Worm (Caenorhabditis elegans): ENCODE results near the gene Y57G7A.5.
"Not testable (repeated sequence)": the region's sequence is repeated elsewhere in the genome, so short reads cannot be mapped to it uniquely, and the experiment has no call there.

Gene Y57G7A.5

DNA sequence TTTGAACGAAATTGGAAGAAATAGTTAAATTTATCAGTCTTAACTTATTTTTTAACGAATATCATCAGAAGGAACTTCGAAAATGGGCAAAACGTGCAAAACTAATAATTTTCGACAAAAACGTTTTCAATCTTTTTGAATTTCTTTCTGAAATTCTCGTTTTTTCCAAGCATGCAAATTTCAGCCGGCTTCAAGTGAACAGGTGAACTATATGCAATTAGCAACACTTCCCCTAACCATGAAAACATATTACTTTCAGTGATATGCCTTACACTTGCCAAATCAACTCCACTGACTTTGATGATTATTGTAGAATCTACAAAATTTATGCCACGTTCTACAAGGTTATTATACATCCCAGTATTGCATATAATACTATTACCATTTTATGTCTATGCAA, 3.0 kb upstream of the Y57G7A.5 start, which contains the start of gene srz-63:
Gene srz-63 (plus strand): TSS at position 301 of the 400 bp plus-strand sequence.
- not testable (repeated sequence) for TF ChIP-seq ztf-29 (GFP tag; IDR thresholded peaks at IDR 0.05); cog-1 (tag; optimal IDR thresholded peaks at IDR 0.05); klf-2 (GFP tag; conservative IDR thresholded peaks at IDR 0.05)

DNA sequence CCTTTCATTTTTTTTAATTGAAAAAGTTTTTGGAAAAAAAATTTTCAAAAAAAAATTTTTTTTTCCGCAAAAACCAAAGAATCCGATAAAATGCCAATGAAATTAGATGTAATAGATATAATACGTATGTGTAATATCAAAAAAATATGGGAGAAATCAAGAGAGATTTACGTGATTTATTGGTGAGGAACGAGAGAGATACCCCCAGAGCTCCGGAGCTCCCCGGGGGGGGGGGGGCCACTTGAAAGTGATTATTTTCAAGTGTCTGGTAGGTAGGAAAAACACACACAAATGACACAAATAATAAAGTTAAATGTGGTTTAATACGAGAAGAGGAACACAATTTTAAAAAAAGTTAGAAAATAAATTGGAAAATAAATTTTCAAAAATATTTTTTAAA, 1.4 kb upstream of the Y57G7A.5 start, which contains the start of gene Y57G7A.11:
Gene Y57G7A.11 (minus strand): TSS at position 101 of the 400 bp plus-strand sequence.
- TF ChIP-seq cog-1 (tag; optimal IDR thresholded peaks at IDR 0.05) (no peak), med-1 (GFP tag; optimal IDR thresholded peaks at IDR 0.05; ENCODE audit: insufficient read depth) (no peak), T22C8.4 (GFP tag; IDR thresholded peaks at IDR 0.05) (no peak), klf-2 (GFP tag; conservative IDR thresholded peaks at IDR 0.05) (no peak), ztf-29 (GFP tag; IDR thresholded peaks at IDR 0.05) (no peak), ztf-23 (GFP tag; IDR thresholded peaks at IDR 0.05) (no peak), ref-1 (GFP tag; conservative IDR thresholded peaks at IDR 0.05) (no peak), tab-1 (GFP tag; IDR thresholded peaks at IDR 0.05) (no peak), flt-1 (GFP tag; IDR thresholded peaks at IDR 0.05) (no peak)

DNA sequence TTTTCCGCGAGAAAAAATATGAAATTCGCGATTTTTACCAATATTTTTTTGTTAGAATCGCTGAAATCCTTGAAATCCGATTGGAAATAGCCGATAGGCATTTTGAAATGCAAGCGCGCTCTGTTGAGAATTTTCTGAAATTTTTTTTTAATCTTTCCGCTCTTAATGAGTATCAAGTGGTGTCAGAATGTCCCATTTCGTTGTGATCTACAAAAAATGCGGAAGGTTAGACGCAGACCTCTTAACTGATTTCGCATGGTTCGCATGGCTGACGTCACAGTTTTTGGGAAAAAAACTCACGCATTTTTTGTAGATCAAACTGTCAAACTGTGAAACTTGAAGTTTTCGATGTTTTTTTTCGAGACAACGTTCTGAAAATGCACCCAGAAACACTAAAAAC, 3.5 kb downstream of the Y57G7A.5 start, which contains the start of gene srw-66:
Gene srw-66 (minus strand): TSS at position 101 of the 400 bp plus-strand sequence.
- TF ChIP-seq tab-1 (GFP tag; IDR thresholded peaks at IDR 0.05), result no peak
- TF ChIP-seq ztf-29 (GFP tag; IDR thresholded peaks at IDR 0.05), result no peak
- TF ChIP-seq klf-2 (GFP tag; conservative IDR thresholded peaks at IDR 0.05), result no peak
- TF ChIP-seq cog-1 (tag; optimal IDR thresholded peaks at IDR 0.05), result no peak
- no peak for TF ChIP-seq ref-1 (GFP tag; conservative IDR thresholded peaks at IDR 0.05)
- TF ChIP-seq ztf-23 (GFP tag; IDR thresholded peaks at IDR 0.05), result no peak

DNA sequence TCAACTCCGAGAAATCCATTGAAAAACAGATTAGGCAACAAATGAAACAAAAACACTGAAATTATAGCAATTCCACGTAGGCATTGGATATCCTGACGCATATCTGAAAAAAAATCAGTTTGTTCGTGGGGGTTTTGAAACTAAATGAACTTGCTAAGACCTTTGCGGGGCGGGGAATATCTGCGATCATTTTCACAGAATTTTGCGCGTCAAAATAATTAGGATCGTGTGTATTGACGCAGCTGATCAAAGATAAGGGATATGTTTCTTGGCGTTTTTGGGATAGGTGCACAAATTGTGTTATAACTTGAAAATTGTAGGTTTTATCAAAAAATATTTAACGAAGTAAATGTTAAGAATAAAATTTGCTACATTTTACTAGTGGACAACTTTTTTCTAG, 8.5 kb downstream of the Y57G7A.5 start, which contains the start of gene oac-30:
Gene oac-30 (minus strand): TSS at position 101 of the 400 bp plus-strand sequence.
- TF ChIP-seq ref-1 (GFP tag; conservative IDR thresholded peaks at IDR 0.05) (no peak), flt-1 (GFP tag; IDR thresholded peaks at IDR 0.05) (no peak), ztf-29 (GFP tag; IDR thresholded peaks at IDR 0.05) (no peak), cog-1 (tag; optimal IDR thresholded peaks at IDR 0.05) (no peak), klf-2 (GFP tag; conservative IDR thresholded peaks at IDR 0.05) (no peak), tab-1 (GFP tag; IDR thresholded peaks at IDR 0.05) (no peak), T22C8.4 (GFP tag; IDR thresholded peaks at IDR 0.05) (no peak), ztf-23 (GFP tag; IDR thresholded peaks at IDR 0.05) (no peak), med-1 (GFP tag; optimal IDR thresholded peaks at IDR 0.05; ENCODE audit: insufficient read depth) (no peak)

DNA sequence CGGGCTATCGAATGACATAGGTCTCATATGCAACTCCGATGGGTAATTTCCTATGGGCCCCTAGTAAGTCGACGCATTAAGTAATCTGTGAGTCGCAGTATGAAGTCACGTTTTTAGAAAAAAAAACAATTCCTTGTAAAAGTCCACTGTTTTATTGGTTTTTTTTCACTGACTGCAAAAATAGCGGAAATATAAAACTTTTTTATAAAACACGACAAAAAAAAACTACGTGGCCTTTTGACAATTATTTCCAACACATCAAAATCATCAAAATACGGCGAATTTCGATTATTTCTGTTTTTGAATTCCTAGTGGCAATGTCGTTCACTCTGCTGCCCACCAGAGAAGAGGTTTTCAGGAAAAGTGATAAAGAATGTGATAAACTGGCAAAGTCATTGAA, 16.7 kb downstream of the Y57G7A.5 start, which contains the start of gene clpr-2:
Gene clpr-2 (plus strand): TSS at position 301 of the 400 bp plus-strand sequence.
- TF ChIP-seq med-1 (GFP tag; optimal IDR thresholded peaks at IDR 0.05; ENCODE audit: insufficient read depth), result no peak

DNA sequence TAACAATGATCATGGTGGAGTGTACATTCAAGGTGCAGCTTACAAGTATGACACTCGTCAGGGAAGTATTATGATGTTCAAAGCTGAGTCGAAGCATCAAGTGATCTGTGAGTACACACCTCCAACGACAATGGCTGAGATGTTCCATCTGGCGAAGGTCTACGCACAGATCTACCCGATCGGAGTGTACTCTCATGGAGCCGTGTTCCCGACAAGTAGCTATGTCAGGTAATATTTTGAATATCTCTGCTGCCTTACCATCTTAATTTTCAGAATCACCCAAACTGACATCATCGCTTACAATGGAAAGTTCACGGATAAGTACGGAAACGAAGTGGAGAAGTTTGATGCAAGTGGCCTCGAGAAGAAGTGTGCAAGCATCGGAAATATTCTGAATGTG, 18.6 kb downstream of the Y57G7A.5 start:
- TF ChIP-seq T22C8.4 (GFP tag; IDR thresholded peaks at IDR 0.05) (no peak), ref-1 (GFP tag; conservative IDR thresholded peaks at IDR 0.05) (no peak), flt-1 (GFP tag; IDR thresholded peaks at IDR 0.05) (no peak), ztf-29 (GFP tag; IDR thresholded peaks at IDR 0.05) (no peak), tab-1 (GFP tag; IDR thresholded peaks at IDR 0.05) (no peak), ztf-23 (GFP tag; IDR thresholded peaks at IDR 0.05) (no peak), med-1 (GFP tag; optimal IDR thresholded peaks at IDR 0.05; ENCODE audit: insufficient read depth) (no peak), cog-1 (tag; optimal IDR thresholded peaks at IDR 0.05) (no peak), klf-2 (GFP tag; conservative IDR thresholded peaks at IDR 0.05) (no peak)

DNA sequence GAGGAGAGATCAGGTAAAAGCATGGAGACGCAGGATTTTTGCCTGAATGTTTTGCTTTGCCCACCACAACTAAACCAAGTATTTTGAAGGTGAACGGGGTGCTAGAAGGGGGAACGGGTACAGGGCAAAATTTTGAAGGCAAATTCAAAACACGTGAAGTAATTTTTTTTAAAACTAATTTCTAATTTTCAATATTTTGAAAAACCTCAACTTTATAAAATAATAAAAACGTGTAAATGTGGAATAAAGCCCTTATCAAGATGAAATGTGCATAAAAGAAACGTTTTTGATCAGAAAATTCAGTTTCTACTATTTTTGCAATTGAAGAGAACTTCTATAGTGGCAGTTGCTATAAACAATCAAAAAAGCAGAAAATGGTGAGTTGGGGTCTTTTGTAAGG, 19.7 kb downstream of the Y57G7A.5 start, which contains the start of gene clec-119:
Gene clec-119 (plus strand): TSS at position 301 of the 400 bp plus-strand sequence.
- TF ChIP-seq med-1 (GFP tag; optimal IDR thresholded peaks at IDR 0.05; ENCODE audit: insufficient read depth) (no peak), cog-1 (tag; optimal IDR thresholded peaks at IDR 0.05) (no peak), ztf-29 (GFP tag; IDR thresholded peaks at IDR 0.05) (no peak), ztf-23 (GFP tag; IDR thresholded peaks at IDR 0.05) (no peak), T22C8.4 (GFP tag; IDR thresholded peaks at IDR 0.05) (no peak), klf-2 (GFP tag; conservative IDR thresholded peaks at IDR 0.05) (no peak), flt-1 (GFP tag; IDR thresholded peaks at IDR 0.05) (no peak), ref-1 (GFP tag; conservative IDR thresholded peaks at IDR 0.05) (no peak), tab-1 (GFP tag; IDR thresholded peaks at IDR 0.05) (no peak)

DNA sequence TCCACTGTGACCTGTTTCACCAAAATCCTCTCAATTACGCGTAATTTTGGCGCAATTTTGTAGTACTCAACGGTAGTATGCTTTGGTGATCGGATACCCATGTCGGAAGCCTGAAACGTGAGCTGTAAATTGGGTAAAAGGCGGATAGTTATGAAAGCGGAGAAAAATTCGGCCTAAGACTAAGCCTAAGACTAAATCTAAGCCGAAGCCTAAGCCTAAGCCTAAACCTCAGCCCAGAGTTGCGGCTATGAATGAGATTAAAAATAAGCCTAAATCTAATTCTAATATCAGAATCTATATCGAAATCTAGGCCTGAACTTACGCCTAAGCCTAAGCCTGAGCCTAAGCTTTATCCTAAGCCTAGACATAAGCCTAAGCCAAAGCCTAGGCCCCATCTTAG, 23.1 kb downstream of the Y57G7A.5 start, which contains the start of gene lin-42:
Gene lin-42 (minus strand): TSS at position 101 of the 400 bp plus-strand sequence.
- no peak for TF ChIP-seq ztf-23 (GFP tag; IDR thresholded peaks at IDR 0.05)
- no peak for TF ChIP-seq T22C8.4 (GFP tag; IDR thresholded peaks at IDR 0.05)
- TF ChIP-seq klf-2 (GFP tag; conservative IDR thresholded peaks at IDR 0.05), result no peak
- no peak for TF ChIP-seq ref-1 (GFP tag; conservative IDR thresholded peaks at IDR 0.05)
- TF ChIP-seq cog-1 (tag; optimal IDR thresholded peaks at IDR 0.05), result no peak
- no peak for TF ChIP-seq ztf-29 (GFP tag; IDR thresholded peaks at IDR 0.05)
- TF ChIP-seq flt-1 (GFP tag; IDR thresholded peaks at IDR 0.05), result no peak
- TF ChIP-seq tab-1 (GFP tag; IDR thresholded peaks at IDR 0.05), result no peak
- no peak for TF ChIP-seq med-1 (GFP tag; optimal IDR thresholded peaks at IDR 0.05; ENCODE audit: insufficient read depth)

DNA sequence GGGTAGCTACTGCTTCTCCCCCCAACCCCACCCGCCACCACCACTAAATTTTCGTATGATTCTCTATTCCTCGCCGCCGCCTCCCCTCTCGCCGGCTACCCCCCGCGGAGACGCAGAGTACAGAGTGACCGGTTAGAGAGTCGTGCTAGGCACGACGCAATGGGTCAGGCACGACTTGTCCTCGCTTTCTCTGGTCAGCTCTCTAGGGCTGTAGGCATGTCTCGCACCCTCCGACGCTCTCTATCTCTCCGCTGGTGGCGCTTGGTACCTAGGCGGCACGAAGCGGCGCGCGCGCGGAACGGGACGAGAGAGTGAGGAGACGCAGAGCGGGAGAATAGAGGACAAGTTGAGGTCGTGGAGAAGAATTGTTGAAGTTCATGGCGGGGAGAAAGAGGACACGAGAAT, 28.5 kb downstream of the Y57G7A.5 start:
- TF ChIP-seq tab-1 (GFP tag; IDR thresholded peaks at IDR 0.05) (no peak), flt-1 (GFP tag; IDR thresholded peaks at IDR 0.05) (peak; percentile 76), cog-1 (tag; optimal IDR thresholded peaks at IDR 0.05) (peak; percentile 92), ztf-29 (GFP tag; IDR thresholded peaks at IDR 0.05) (peak; percentile 15; the same call in 1 of the 2 replicates), klf-2 (GFP tag; conservative IDR thresholded peaks at IDR 0.05) (no peak)

DNA sequence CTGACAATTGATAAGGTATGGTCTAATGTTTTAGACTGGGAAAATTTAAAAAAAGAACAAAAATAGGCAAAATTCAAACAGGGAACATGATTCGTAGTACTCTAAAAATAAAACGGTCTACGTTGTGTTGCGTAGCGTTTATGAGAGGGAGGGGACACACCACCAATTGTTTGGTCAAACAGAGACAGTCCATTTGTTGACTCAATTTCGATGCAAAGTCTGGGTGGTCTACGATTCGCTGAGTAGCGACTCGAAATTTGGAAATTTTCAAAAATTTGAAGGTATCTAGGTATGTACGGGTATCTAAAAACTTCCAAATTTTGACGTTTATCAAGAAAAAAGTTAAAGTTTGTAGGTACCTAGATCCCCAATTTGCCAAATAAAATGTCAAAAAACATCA, 29.6 kb downstream of the Y57G7A.5 start:
- no peak for TF ChIP-seq tab-1 (GFP tag; IDR thresholded peaks at IDR 0.05)
- no peak for TF ChIP-seq flt-1 (GFP tag; IDR thresholded peaks at IDR 0.05)
- TF ChIP-seq ref-1 (GFP tag; conservative IDR thresholded peaks at IDR 0.05), result no peak
- TF ChIP-seq cog-1 (tag; optimal IDR thresholded peaks at IDR 0.05), result no peak
- TF ChIP-seq med-1 (GFP tag; optimal IDR thresholded peaks at IDR 0.05; ENCODE audit: insufficient read depth), result no peak
- no peak for TF ChIP-seq klf-2 (GFP tag; conservative IDR thresholded peaks at IDR 0.05)
- TF ChIP-seq T22C8.4 (GFP tag; IDR thresholded peaks at IDR 0.05), result no peak
- no peak for TF ChIP-seq ztf-29 (GFP tag; IDR thresholded peaks at IDR 0.05)
- TF ChIP-seq ztf-23 (GFP tag; IDR thresholded peaks at IDR 0.05), result no peak
